Worm (Caenorhabditis elegans) whole organism, L3 larva: Measurements from ENCODE around the gene C09E7.11.

Experiments
- R02D3.7 ChIP-seq: fragments of 150-350 bp; optimal IDR thresholded peaks from 2 replicates; lab custom pipeline; 2014; ENCODE audit warnings: missing biosample characterization, missing genetic modification characterization
- ZK546.5 ChIP-seq: sonication (generic microtip); optimal IDR thresholded peaks from 2 replicates; lab custom pipeline; 2017; ENCODE audit warnings: missing biosample characterization, missing genetic modification characterization
- ceh-16 ChIP-seq: sonication (generic microtip); optimal IDR thresholded peaks from 2 replicates; lab custom pipeline; 2017; ENCODE audit warnings: missing biosample characterization, missing genetic modification characterization
- ceh-28 ChIP-seq: fragments of 150-350 bp; optimal IDR thresholded peaks from 2 replicates; lab custom pipeline; 2014; ENCODE audit warnings: missing biosample characterization, missing genetic modification reagents, missing genetic modification characterization
- ceh-82 ChIP-seq: fragments of 150-350 bp; optimal IDR thresholded peaks from 2 replicates; lab custom pipeline; 2014; ENCODE audit warnings: missing biosample characterization, missing genetic modification characterization
- ceh-9 ChIP-seq: sonication (generic microtip); optimal IDR thresholded peaks from 2 replicates; lab custom pipeline; 2018; ENCODE audit warnings: missing biosample characterization, missing genetic modification characterization
- daf-12 ChIP-seq: fragments of 150-350 bp; optimal IDR thresholded peaks from 2 replicates; lab custom pipeline; 2014; ENCODE audit warnings: missing biosample characterization, missing genetic modification reagents, missing genetic modification characterization
- elt-1 ChIP-seq: fragments of 150-350 bp; optimal IDR thresholded peaks from 2 replicates; lab custom pipeline; 2014; ENCODE audit warnings: missing biosample characterization, missing genetic modification characterization
- elt-2 ChIP-seq: sonication (generic microtip); optimal IDR thresholded peaks from 2 replicates; lab custom pipeline; 2016; ENCODE audit warnings: missing genetic modification reagents, mild to moderate bottlenecking, missing genetic modification characterization, missing compliant biosample characterization
- eor-1 ChIP-seq, 2 experiments: fragments of 150-350 bp; optimal IDR thresholded peaks; 2 replicates each; lab custom pipeline; 2014 to 2018; ENCODE audit warnings: missing biosample characterization in 2 of 2, missing genetic modification characterization in 2 of 2
- fkh-10 ChIP-seq: sonication (generic microtip); optimal IDR thresholded peaks from 2 replicates; lab custom pipeline; 2017; ENCODE audit warnings: missing biosample characterization, missing genetic modification reagents, missing genetic modification characterization
- fkh-2 ChIP-seq: fragments of 150-350 bp; optimal IDR thresholded peaks from 2 replicates; lab custom pipeline; 2014; ENCODE audit warnings: missing biosample characterization, missing genetic modification reagents, missing genetic modification characterization
- hmg-11 ChIP-seq: sonication (generic microtip); optimal IDR thresholded peaks from 2 replicates; lab custom pipeline; 2016; ENCODE audit warnings: missing genetic modification characterization, missing compliant biosample characterization
- jun-1 ChIP-seq: fragments of 150-350 bp; optimal IDR thresholded peaks from 2 replicates; lab custom pipeline; 2014; ENCODE audit warnings: missing biosample characterization, missing genetic modification reagents, missing genetic modification characterization
- lin-15B ChIP-seq: fragments of 150-350 bp; optimal IDR thresholded peaks from 2 replicates; lab custom pipeline; 2014; ENCODE audit warnings: missing biosample characterization, missing genetic modification characterization
- lin-39 ChIP-seq: fragments of 150-350 bp; optimal IDR thresholded peaks from 2 replicates; lab custom pipeline; 2018; ENCODE audit warnings: missing biosample characterization, missing genetic modification reagents, missing genetic modification characterization
- lsy-12 ChIP-seq: sonication (generic microtip); optimal IDR thresholded peaks from 2 replicates; lab custom pipeline; 2016; ENCODE audit warnings: mild to moderate bottlenecking, missing genetic modification characterization, missing compliant biosample characterization
- mdl-1 ChIP-seq: fragments of 150-350 bp; optimal IDR thresholded peaks from 2 replicates; lab custom pipeline; 2014; ENCODE audit warnings: missing biosample characterization, missing genetic modification characterization
- nfya-1 ChIP-seq: sonication (generic microtip); optimal IDR thresholded peaks from 2 replicates; lab custom pipeline; 2017; ENCODE audit warnings: missing genetic modification characterization, mild to moderate bottlenecking, missing compliant biosample characterization, antibody characterized with exemption, moderate library complexity; ENCODE audit not compliant: insufficient read depth
- nhr-23 ChIP-seq: fragments of 150-350 bp; optimal IDR thresholded peaks from 2 replicates; lab custom pipeline; 2014; ENCODE audit warnings: missing biosample characterization, missing genetic modification reagents, missing genetic modification characterization
- nhr-237 ChIP-seq: fragments of 150-350 bp; optimal IDR thresholded peaks from 2 replicates; lab custom pipeline; 2014; ENCODE audit warnings: missing biosample characterization, missing genetic modification characterization
- nhr-25 ChIP-seq: sonication (generic microtip); optimal IDR thresholded peaks from 2 replicates; lab custom pipeline; 2017; ENCODE audit warnings: missing biosample characterization, missing genetic modification characterization
- nhr-28 ChIP-seq: fragments of 150-350 bp; optimal IDR thresholded peaks from 2 replicates; lab custom pipeline; 2014; ENCODE audit warnings: missing biosample characterization, missing genetic modification characterization
- nhr-43 ChIP-seq: sonication (generic microtip); optimal IDR thresholded peaks from 2 replicates; lab custom pipeline; 2016; ENCODE audit warnings: mild to moderate bottlenecking, missing genetic modification characterization, missing compliant biosample characterization; ENCODE audit not compliant: poor library complexity, severe bottlenecking
- nhr-67 ChIP-seq: fragments of 150-350 bp; optimal IDR thresholded peaks from 2 replicates; lab custom pipeline; 2014; ENCODE audit warnings: missing biosample characterization, missing genetic modification characterization
- pha-4 ChIP-seq: fragments of 150-350 bp; optimal IDR thresholded peaks from 2 replicates; lab custom pipeline; 2014; ENCODE audit warnings: missing biosample characterization, missing genetic modification reagents, missing genetic modification characterization
- sea-2 ChIP-seq: fragments of 150-350 bp; sonication (generic microtip); optimal IDR thresholded peaks from 4 replicates; lab custom pipeline; 2014; ENCODE audit warnings: missing biosample characterization, missing genetic modification reagents, missing genetic modification characterization
- snpc-4 ChIP-seq: fragments of 150-350 bp; optimal IDR thresholded peaks from 2 replicates; lab custom pipeline; 2014; ENCODE audit warnings: missing biosample characterization, missing genetic modification characterization
- tbx-2 ChIP-seq: sonication (generic microtip); optimal IDR thresholded peaks from 2 replicates; lab custom pipeline; 2016; ENCODE audit warnings: mild to moderate bottlenecking, missing genetic modification characterization, missing compliant biosample characterization
- unc-62 ChIP-seq: fragments of 150-350 bp; sonication (generic microtip); optimal IDR thresholded peaks from 4 replicates; lab custom pipeline; 2014; ENCODE audit warnings: missing biosample characterization, missing genetic modification reagents, missing genetic modification characterization
- zag-1 ChIP-seq: fragments of 150-350 bp; optimal IDR thresholded peaks from 2 replicates; lab custom pipeline; 2014; ENCODE audit warnings: missing biosample characterization, missing genetic modification characterization
- ztf-11 ChIP-seq: fragments of 150-350 bp; optimal IDR thresholded peaks from 2 replicates; lab custom pipeline; 2014; ENCODE audit warnings: missing biosample characterization, missing genetic modification characterization
- ztf-4 ChIP-seq: fragments of 150-350 bp; optimal IDR thresholded peaks from 2 replicates; lab custom pipeline; 2014; ENCODE audit warnings: missing biosample characterization, missing genetic modification characterization

The C09E7.11 gene

ce11 chrIII:6536945-6537568, 5.9 kb downstream of the C09E7.11 start, which contains the start of gene C09E7.4:
TSS of gene C09E7.4 (minus strand) at chrIII:6536995.
- TF ChIP-seq mdl-1 (tag; lab: Kevin White, UChicago), result no peak
- TF ChIP-seq unc-62 (GFP tag; lab: Kevin White, UChicago), result no peak
- no peak for TF ChIP-seq eor-1 (tag; optimal IDR thresholded peaks at IDR 0.05; lab: Kevin White, UChicago)
- TF ChIP-seq pha-4 (tag; lab: Kevin White, UChicago), result peak; percentile 29
- TF ChIP-seq ceh-82, result no peak
- no peak for TF ChIP-seq ztf-11 (tag; lab: Kevin White, UChicago)
- TF ChIP-seq ztf-4 (tag; lab: Kevin White, UChicago), result no peak
- peak; percentile 3 for TF ChIP-seq lin-15B (tag; lab: Kevin White, UChicago)
- TF ChIP-seq nfya-1, result peak; percentile 52
- no peak for TF ChIP-seq daf-12 (tag; lab: Kevin White, UChicago)
- no peak for TF ChIP-seq elt-1
- TF ChIP-seq fkh-10 (GFP tag; lab: Kevin White, UChicago), result no peak
- TF ChIP-seq tbx-2 (tag; lab: Kevin White, UChicago), result no peak
- no peak for TF ChIP-seq fkh-2 (tag; lab: Kevin White, UChicago)
- no peak for TF ChIP-seq R02D3.7 (tag; lab: Kevin White, UChicago)
- TF ChIP-seq nhr-237 (tag; lab: Kevin White, UChicago), result no peak
- TF ChIP-seq ceh-28 (tag; lab: Kevin White, UChicago), result peak; percentile 29
- TF ChIP-seq ceh-16 (tag; lab: Kevin White, UChicago), result no peak
- peak; percentile 29 for TF ChIP-seq elt-2 (tag; lab: Kevin White, UChicago)
- TF ChIP-seq snpc-4, result no peak

DNA sequence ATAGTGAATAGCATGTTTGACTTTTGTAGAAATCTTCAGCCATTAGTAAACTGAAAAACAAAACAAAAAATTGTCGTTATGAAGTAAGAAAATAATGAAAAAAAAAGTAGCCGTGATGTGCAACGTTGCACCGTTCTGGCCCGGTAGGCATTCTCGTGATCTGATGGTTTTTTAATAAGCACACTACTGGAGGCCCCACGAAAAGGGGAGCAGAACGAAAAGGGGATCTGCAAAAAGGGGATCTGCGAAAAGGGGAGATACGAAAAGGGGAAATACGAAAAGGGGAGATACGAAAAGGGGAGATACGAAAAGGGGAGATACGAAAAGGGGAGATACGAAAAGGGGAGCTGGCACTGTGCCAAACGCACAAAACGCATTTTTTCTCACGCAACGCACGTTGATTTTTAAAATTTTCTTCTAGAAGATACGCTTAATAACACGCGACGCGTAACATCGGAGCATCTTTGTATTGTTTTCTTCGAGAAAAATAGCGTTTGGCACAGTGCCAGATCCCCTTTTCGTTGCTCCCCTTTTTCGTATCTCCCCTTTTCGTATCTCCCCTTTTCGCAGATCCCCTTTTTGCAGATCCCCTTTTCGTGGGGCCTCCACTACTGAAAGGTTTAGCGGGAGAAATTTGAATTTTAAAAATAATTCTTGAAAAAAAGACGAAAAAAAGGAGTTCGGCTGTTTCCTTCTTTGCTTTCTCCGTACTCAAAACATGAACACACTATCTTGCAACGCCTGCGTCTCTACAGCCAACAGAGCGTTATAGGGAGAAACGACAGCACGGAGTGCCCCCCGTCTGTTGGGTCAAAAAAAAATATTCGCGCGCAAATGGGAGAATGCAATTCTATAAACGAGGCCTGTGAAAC, 20.2 kb downstream of the C09E7.11 start, which contains the start of gene C09E7.7:
Gene C09E7.7, minus strand, starts transcription at position 57 of the 872 bp plus-strand sequence.
- TF ChIP-seq snpc-4 (peak; percentile 25), elt-2 (tag; lab: Kevin White, UChicago) (peak; percentile 16), lin-15B (tag; lab: Kevin White, UChicago) (peak; percentile 21), fkh-10 (GFP tag; lab: Kevin White, UChicago) (peak; percentile 2), ceh-28 (tag; lab: Kevin White, UChicago) (peak; percentile 0), nhr-25 (tag; lab: Kevin White, UChicago) (peak; percentile 15), tbx-2 (tag; lab: Kevin White, UChicago) (peak; percentile 21), elt-1 (peak; percentile 36), nfya-1 (peak; percentile 50), hmg-11 (tag; lab: Kevin White, UChicago) (peak; percentile 11), pha-4 (tag; lab: Kevin White, UChicago) (peak; percentile 30), nhr-43 (tag; lab: Kevin White, UChicago) (peak; percentile 63)

ce11 chrIII:6558487-6558886, 27.3 kb downstream of the C09E7.11 start, which contains the start of gene C09E7.8:
TSS of gene C09E7.8 (minus strand) at chrIII:6558587.
- no peak for TF ChIP-seq lin-39
- no peak for TF ChIP-seq fkh-2 (tag; lab: Kevin White, UChicago)
- no peak for TF ChIP-seq ceh-16 (tag; lab: Kevin White, UChicago)
- TF ChIP-seq sea-2 (GFP tag; lab: Kevin White, UChicago), result no peak
- no peak for TF ChIP-seq ZK546.5 (tag; lab: Kevin White, UChicago)
- TF ChIP-seq unc-62 (GFP tag; lab: Kevin White, UChicago), result no peak
- TF ChIP-seq nhr-23, result no peak
- no peak for TF ChIP-seq nhr-28 (tag; lab: Kevin White, UChicago)
- no peak for TF ChIP-seq ceh-9 (tag; lab: Kevin White, UChicago)
- no peak for TF ChIP-seq zag-1 (tag; lab: Kevin White, UChicago)
- no peak for TF ChIP-seq nhr-43 (tag; lab: Kevin White, UChicago)
- no peak for TF ChIP-seq elt-2 (tag; lab: Kevin White, UChicago)
- TF ChIP-seq nhr-25 (tag; lab: Kevin White, UChicago), result no peak
- no peak for TF ChIP-seq lsy-12 (tag; lab: Kevin White, UChicago)
- no peak for TF ChIP-seq nfya-1
- TF ChIP-seq pha-4 (tag; lab: Kevin White, UChicago), result no peak
- TF ChIP-seq jun-1 (tag; lab: Kevin White, UChicago), result no peak
- TF ChIP-seq ceh-82, result no peak
- TF ChIP-seq nhr-67 (tag; lab: Kevin White, UChicago), result no peak
